Worm (Caenorhabditis elegans) whole organism, L3 larva: ENCODE data around the gene T25E4.2.

Experiments used
- ZK546.5 ChIP-seq: sonication (generic microtip); optimal IDR thresholded peaks from 2 replicates; lab custom pipeline; 2017; ENCODE audit warnings: missing biosample characterization, missing genetic modification characterization
- ama-1 ChIP-seq: fragments of 150-350 bp; optimal IDR thresholded peaks from 2 replicates; lab custom pipeline; 2018
- elt-2 ChIP-seq: sonication (generic microtip); optimal IDR thresholded peaks from 2 replicates; lab custom pipeline; 2016; ENCODE audit warnings: missing genetic modification reagents, mild to moderate bottlenecking, missing genetic modification characterization, missing compliant biosample characterization
- nfya-1 ChIP-seq: sonication (generic microtip); optimal IDR thresholded peaks from 2 replicates; lab custom pipeline; 2017; ENCODE audit warnings: missing genetic modification characterization, mild to moderate bottlenecking, missing compliant biosample characterization, antibody characterized with exemption, moderate library complexity; ENCODE audit not compliant: insufficient read depth
- nhr-237 ChIP-seq: fragments of 150-350 bp; optimal IDR thresholded peaks from 2 replicates; lab custom pipeline; 2014; ENCODE audit warnings: missing biosample characterization, missing genetic modification characterization
- pqm-1 ChIP-seq: fragments of 150-350 bp; optimal IDR thresholded peaks from 2 replicates; lab custom pipeline; 2017; ENCODE audit warnings: missing biosample characterization, missing genetic modification characterization, inconsistent platforms
- ztf-4 ChIP-seq: fragments of 150-350 bp; optimal IDR thresholded peaks from 2 replicates; lab custom pipeline; 2014; ENCODE audit warnings: missing biosample characterization, missing genetic modification characterization

DNA sequence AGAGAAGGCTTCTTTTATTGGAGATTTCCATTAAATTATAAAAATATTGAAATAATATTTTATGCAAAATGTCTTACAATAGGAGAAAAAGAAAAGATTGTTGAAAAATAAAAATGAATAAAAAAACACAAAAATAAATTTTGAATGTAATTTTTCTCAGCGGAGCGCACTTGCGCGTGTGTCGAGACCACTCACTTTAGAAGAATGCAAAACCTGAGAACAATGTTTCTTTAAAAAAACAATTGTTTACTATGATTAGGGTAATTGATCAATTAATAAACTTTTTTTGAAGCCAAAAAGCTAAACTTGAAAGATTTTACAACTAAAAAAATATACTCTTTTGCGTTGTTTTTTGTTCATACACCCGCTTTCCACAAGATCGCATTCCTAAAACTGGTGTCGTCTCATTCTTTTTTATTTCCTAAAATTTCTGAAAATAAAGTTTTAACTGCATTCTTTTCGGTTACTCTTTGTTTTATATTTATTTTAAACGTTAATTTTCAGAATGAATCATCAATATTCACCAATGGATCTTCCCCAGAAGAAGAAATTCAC, 12.1 kb upstream of the T25E4.2 start, which contains the start of gene ttc-4:
- TF ChIP-seq nhr-237 (tag; lab: Kevin White, UChicago) (no peak), elt-2 (tag; lab: Kevin White, UChicago) (peak; percentile 39), pqm-1 (tag; lab: Kevin White, UChicago) (peak; percentile 51), ztf-4 (no peak), ama-1 (lab: Kevin White, UChicago) (no peak), nfya-1 (tag; lab: Kevin White, UChicago) (peak; percentile 58), ZK546.5 (no peak)
